Fruit fly (Drosophila melanogaster) whole organism, embryonic: ENCODE results near the gene Trs20.

Source experiments
- Ada2b ChIP-seq: fragments of 200-800 bp; sonication (Bioruptor generic); IDR thresholded peaks from 2 replicates; pipeline ENCODE4 v1.3.6; 2022; ENCODE audit warnings: missing biosample characterization, missing genetic modification characterization
- BEAF-32 ChIP-seq: fragments of 200-800 bp; sonication (Bioruptor generic); optimal IDR thresholded peaks from 3 replicates; lab custom pipeline; 2017; ENCODE audit warnings: missing biosample characterization, missing genetic modification characterization, mild to moderate bottlenecking, moderate library complexity, missing genetic modification reagents
- C15 ChIP-seq: fragments of 200-800 bp; sonication (Bioruptor generic); IDR thresholded peaks from 3 replicates; pipeline ENCODE4 v1.3.6; 2022; ENCODE audit warnings: missing biosample characterization, missing genetic modification characterization
- CG11696 ChIP-seq: fragments of 200-800 bp; sonication (Bioruptor generic); IDR thresholded peaks from 2 replicates; pipeline ENCODE4 v1.3.6; 2022; ENCODE audit warnings: missing biosample characterization, missing genetic modification characterization
- CG14050 ChIP-seq: fragments of 200-800 bp; sonication (Bioruptor generic); IDR thresholded peaks from 3 replicates; pipeline ENCODE4 v1.3.6; 2022; ENCODE audit warnings: missing biosample characterization, missing genetic modification characterization
- CG14667 ChIP-seq: fragments of 200-800 bp; sonication (Bioruptor generic); IDR thresholded peaks from 2 replicates; pipeline ENCODE4 v1.3.6; 2022; ENCODE audit warnings: missing biosample characterization, missing genetic modification characterization
- CG17186 ChIP-seq: fragments of 200-800 bp; sonication (Bioruptor generic); optimal IDR thresholded peaks from 3 replicates; lab custom pipeline; 2017; ENCODE audit warnings: missing biosample characterization, missing genetic modification reagents, missing genetic modification characterization
- CG18011 ChIP-seq: fragments of 200-800 bp; sonication (Bioruptor generic); optimal IDR thresholded peaks from 2 replicates; lab custom pipeline; 2017; ENCODE audit warnings: missing biosample characterization, missing genetic modification characterization, mild to moderate bottlenecking, moderate library complexity, missing genotype
- CG3065 ChIP-seq: fragments of 200-800 bp; sonication (Bioruptor generic); optimal IDR thresholded peaks from 2 replicates; lab custom pipeline; 2016; ENCODE audit warnings: missing biosample characterization, missing genetic modification characterization
- CG32772 ChIP-seq: fragments of 200-800 bp; sonication (Bioruptor generic); IDR thresholded peaks from 2 replicates; pipeline ENCODE4 v1.3.6; 2022; ENCODE audit warnings: missing biosample characterization, missing genetic modification characterization
- CG33557 ChIP-seq: fragments of 200-800 bp; sonication (Bioruptor generic); optimal IDR thresholded peaks from 2 replicates; lab custom pipeline; 2019; ENCODE audit warnings: missing biosample characterization, mild to moderate bottlenecking, missing genetic modification characterization, moderate library complexity
- CG34224 ChIP-seq: fragments of 200-800 bp; sonication (Bioruptor generic); IDR thresholded peaks from 3 replicates; pipeline ENCODE4 v1.3.6; 2022; ENCODE audit warnings: missing biosample characterization, missing genetic modification characterization; ENCODE audit not compliant: partially characterized antibody
- CG3838 ChIP-seq: fragments of 200-800 bp; sonication (Bioruptor generic); optimal IDR thresholded peaks from 3 replicates; lab custom pipeline; 2016; ENCODE audit warnings: missing biosample characterization, missing genetic modification characterization
- CG4424 ChIP-seq: fragments of 200-800 bp; sonication (Bioruptor generic); optimal IDR thresholded peaks from 3 replicates; lab custom pipeline; 2016; ENCODE audit warnings: missing biosample characterization, missing genetic modification characterization
- CG4617 ChIP-seq: fragments of 200-800 bp; sonication (Bioruptor generic); optimal IDR thresholded peaks from 3 replicates; lab custom pipeline; 2016; ENCODE audit warnings: missing biosample characterization, missing genetic modification characterization, borderline replicate concordance
- CG5180 ChIP-seq: fragments of 200-800 bp; sonication (Bioruptor generic); optimal IDR thresholded peaks from 3 replicates; lab custom pipeline; 2017; ENCODE audit warnings: missing biosample characterization, missing genetic modification characterization, mild to moderate bottlenecking, moderate library complexity, missing genetic modification reagents
- CG6765 ChIP-seq: fragments of 200-800 bp; sonication (Bioruptor generic); optimal IDR thresholded peaks from 3 replicates; lab custom pipeline; 2017; ENCODE audit warnings: missing biosample characterization, mild to moderate bottlenecking, missing genetic modification characterization
- CG6791 ChIP-seq: fragments of 200-800 bp; sonication (Bioruptor generic); IDR thresholded peaks from 3 replicates; pipeline ENCODE4 v1.3.6; 2022; ENCODE audit warnings: missing biosample characterization, missing genetic modification characterization; ENCODE audit not compliant: partially characterized antibody
- CG7372 ChIP-seq: fragments of 200-800 bp; sonication (Bioruptor generic); IDR thresholded peaks from 2 replicates; pipeline ENCODE4 v1.3.6; 2022; ENCODE audit warnings: missing biosample characterization, missing genetic modification characterization
- CG7745 ChIP-seq: fragments of 200-800 bp; sonication (Bioruptor generic); optimal IDR thresholded peaks from 2 replicates; lab custom pipeline; 2018; ENCODE audit warnings: missing biosample characterization, mild to moderate bottlenecking, missing genetic modification characterization, moderate library complexity
- D19B ChIP-seq: fragments of 200-800 bp; sonication (Bioruptor generic); optimal IDR thresholded peaks from 2 replicates; lab custom pipeline; 2017; ENCODE audit warnings: missing biosample characterization, mild to moderate bottlenecking, missing genetic modification characterization
- Dek ChIP-seq: fragments of 200-800 bp; sonication (Bioruptor generic); optimal IDR thresholded peaks from 3 replicates; lab custom pipeline; 2019; ENCODE audit warnings: missing biosample characterization, mild to moderate bottlenecking, missing genetic modification characterization, moderate library complexity
- Dfd ChIP-seq, 2 experiments: fragments of >200 bp; optimal IDR thresholded peaks; 2 replicates each; lab custom pipeline; 2017; ENCODE audit warnings: missing biosample characterization in 2 of 2, missing genetic modification characterization in 2 of 2
- E2f1 ChIP-seq: fragments of 200-800 bp; sonication (Bioruptor generic); IDR thresholded peaks from 2 replicates; pipeline ENCODE4 v1.3.6; 2022; ENCODE audit warnings: missing biosample characterization, missing genetic modification characterization
- E2f2 ChIP-seq: fragments of 200-800 bp; sonication (Bioruptor generic); IDR thresholded peaks from 2 replicates; pipeline ENCODE4 v1.3.6; 2022; ENCODE audit warnings: missing biosample characterization, missing genetic modification characterization
- Ets65A ChIP-seq: fragments of 200-800 bp; sonication (Bioruptor generic); peaks from one replicate; lab custom pipeline; 2016; ENCODE audit warnings: missing biosample characterization, missing genetic modification characterization
- Ets97D ChIP-seq: fragments of 200-800 bp; sonication (Bioruptor generic); optimal IDR thresholded peaks from 3 replicates; lab custom pipeline; 2016; ENCODE audit warnings: missing biosample characterization, missing genetic modification characterization
- Gsc ChIP-seq: fragments of 200-800 bp; sonication (Bioruptor generic); IDR thresholded peaks from 2 replicates; pipeline ENCODE4 v1.3.6; 2022; ENCODE audit warnings: missing biosample characterization, missing genetic modification characterization
- HLH4C ChIP-seq: fragments of 200-800 bp; sonication (Bioruptor generic); IDR thresholded peaks from 3 replicates; pipeline ENCODE4 v1.3.6; 2022; ENCODE audit warnings: missing biosample characterization, missing genetic modification characterization; ENCODE audit not compliant: partially characterized antibody
- Hr39 ChIP-seq: fragments of >200 bp; optimal IDR thresholded peaks from 2 replicates; lab custom pipeline; 2017
- Lhr ChIP-seq: fragments of 200-800 bp; sonication (Bioruptor generic); optimal IDR thresholded peaks from 3 replicates; lab custom pipeline; 2017; ENCODE audit warnings: mild to moderate bottlenecking, missing biosample characterization, missing genetic modification reagents, missing genetic modification characterization
- PHDP ChIP-seq: fragments of 200-800 bp; sonication (Bioruptor generic); optimal IDR thresholded peaks from 3 replicates; lab custom pipeline; 2018; ENCODE audit warnings: missing biosample characterization, mild to moderate bottlenecking, missing genetic modification characterization, moderate library complexity
- Xbp1 ChIP-seq: fragments of 200-800 bp; sonication (Bioruptor generic); optimal IDR thresholded peaks from 3 replicates; lab custom pipeline; 2016; ENCODE audit warnings: missing biosample characterization, mild to moderate bottlenecking, missing genetic modification characterization
- ase ChIP-seq: fragments of 200-800 bp; sonication (Bioruptor generic); IDR thresholded peaks from 3 replicates; pipeline ENCODE4 v1.3.6; 2022; ENCODE audit warnings: missing biosample characterization, missing genetic modification characterization
- bbx ChIP-seq: fragments of 200-800 bp; sonication (Bioruptor generic); IDR thresholded peaks from 2 replicates; pipeline ENCODE4 v1.3.6; 2022; ENCODE audit warnings: missing biosample characterization, missing genetic modification characterization; ENCODE audit not compliant: partially characterized antibody
- bigmax ChIP-seq: fragments of 200-800 bp; sonication (Bioruptor generic); optimal IDR thresholded peaks from 2 replicates; lab custom pipeline; 2018; ENCODE audit warnings: missing biosample characterization, mild to moderate bottlenecking, missing genetic modification characterization
- cas ChIP-seq: fragments of 200-800 bp; sonication (Bioruptor generic); IDR thresholded peaks from 2 replicates; pipeline ENCODE4 v1.3.6; 2022; ENCODE audit warnings: missing biosample characterization, missing genetic modification characterization
- corto ChIP-seq: fragments of 200-800 bp; sonication (Bioruptor generic); optimal IDR thresholded peaks from 2 replicates; lab custom pipeline; 2016; ENCODE audit warnings: missing biosample characterization, mild to moderate bottlenecking, missing genetic modification characterization, moderate library complexity
- crp ChIP-seq, 2 experiments: fragments of 200-800 bp; sonication (Bioruptor generic); optimal IDR thresholded peaks; 2 replicates in 1 of 2; 3 replicates in 1 of 2; lab custom pipeline; 2017; ENCODE audit warnings: missing biosample characterization in 2 of 2, missing genetic modification characterization in 2 of 2, mild to moderate bottlenecking in 1 of 2, moderate library complexity in 1 of 2
- gem ChIP-seq: fragments of 200-800 bp; sonication (Bioruptor generic); optimal IDR thresholded peaks from 2 replicates; lab custom pipeline; 2019; ENCODE audit warnings: missing biosample characterization, mild to moderate bottlenecking, missing genetic modification characterization, moderate library complexity
- lov ChIP-seq, 2 experiments: fragments of 200-800 bp in 1 of 2; fragments of >200 bp in 1 of 2; sonication (Bioruptor generic) in 1 of 2; IDR thresholded peaks in 1 of 2; optimal IDR thresholded peaks in 1 of 2; 2 replicates in 1 of 2; 3 replicates in 1 of 2; pipeline versions ENCODE4 v1.3.6 to Lab custom; 2017 to 2022; ENCODE audit warnings: missing biosample characterization in 1 of 2, missing genetic modification characterization in 1 of 2
- oc ChIP-seq: fragments of 200-800 bp; sonication (Bioruptor generic); optimal IDR thresholded peaks from 2 replicates; lab custom pipeline; 2018; ENCODE audit warnings: missing biosample characterization, mild to moderate bottlenecking, missing genetic modification characterization, moderate library complexity
- phol ChIP-seq: fragments of 200-800 bp; sonication (Bioruptor generic); optimal IDR thresholded peaks from 3 replicates; lab custom pipeline; 2018; ENCODE audit warnings: missing biosample characterization, mild to moderate bottlenecking, missing genetic modification characterization, moderate library complexity
- pita ChIP-seq: fragments of 200-800 bp; sonication (Bioruptor generic); optimal IDR thresholded peaks from 2 replicates; lab custom pipeline; 2017; ENCODE audit warnings: missing biosample characterization, mild to moderate bottlenecking, missing genetic modification characterization
- ranshi ChIP-seq: fragments of 200-800 bp; sonication (Bioruptor generic); IDR thresholded peaks from 2 replicates; pipeline ENCODE4 v1.3.6; 2022; ENCODE audit warnings: missing biosample characterization, missing genetic modification characterization
- scrt ChIP-seq: fragments of 200-800 bp; sonication (Bioruptor generic); optimal IDR thresholded peaks from 2 replicates; lab custom pipeline; 2018; ENCODE audit warnings: missing biosample characterization, mild to moderate bottlenecking, missing genetic modification characterization, moderate library complexity
- sd ChIP-seq: fragments of 200-800 bp; sonication (Bioruptor generic); optimal IDR thresholded peaks from 3 replicates; lab custom pipeline; 2018; ENCODE audit warnings: missing biosample characterization, mild to moderate bottlenecking, missing genetic modification characterization, moderate library complexity
- sens ChIP-seq: fragments of 200-800 bp; sonication (Bioruptor generic); peaks from one replicate; lab custom pipeline; 2016; ENCODE audit warnings: missing biosample characterization, missing genetic modification characterization
- sisA ChIP-seq: fragments of 200-800 bp; sonication (Bioruptor generic); IDR thresholded peaks from 2 replicates; pipeline ENCODE4 v1.3.6; 2022; ENCODE audit warnings: missing biosample characterization, missing genetic modification characterization
- stc ChIP-seq: fragments of 200-800 bp; sonication (Bioruptor generic); IDR thresholded peaks from 2 replicates; pipeline ENCODE4 v1.3.6; 2022; ENCODE audit warnings: missing biosample characterization, missing genetic modification characterization
- tx ChIP-seq: fragments of 200-800 bp; sonication (Bioruptor generic); optimal IDR thresholded peaks from 2 replicates; lab custom pipeline; 2016; ENCODE audit warnings: missing biosample characterization, missing genetic modification characterization

Trs20 gene

dm6 chr3L:16139131-16139530, 7.7 kb upstream of the Trs20 start (continued):
- TF ChIP-seq bigmax (GFP tag; lab: Kevin White, UChicago) (no peak), Ets97D (GFP tag; lab: Kevin White, UChicago) (peak; percentile 71), Xbp1 (GFP tag; lab: Kevin White, UChicago) (no peak), D19B (GFP tag; lab: Kevin White, UChicago) (no peak), stc (GFP tag; lab: Robert Waterston, UW) (no peak), CG6791 (GFP tag; lab: Robert Waterston, UW) (peak; percentile 46; the same call in 1 of the 3 replicates), sd (tag; lab: Kevin White, UChicago) (peak; percentile 41), BEAF-32 (GFP tag; lab: Kevin White, UChicago) (peak; percentile 51), crp (GFP tag; optimal IDR thresholded peaks at IDR 0.05; lab: Kevin White, UChicago) (no peak), Lhr (GFP tag; lab: Kevin White, UChicago) (peak; percentile 33), CG3065 (GFP tag; lab: Kevin White, UChicago) (no peak), CG6765 (GFP tag; lab: Kevin White, UChicago) (no peak), CG14667 (GFP tag; lab: Robert Waterston, UW) (no peak), gem (tag; lab: Kevin White, UChicago) (no peak), ase (GFP tag; lab: Robert Waterston, UW) (no peak), HLH4C (GFP tag; lab: Robert Waterston, UW) (peak; percentile 44; the same call in 1 of the 3 replicates), CG11696 (no peak), tx (GFP tag; lab: Kevin White, UChicago) (no peak), PHDP (tag; lab: Kevin White, UChicago) (no peak), CG5180 (GFP tag; lab: Kevin White, UChicago) (no peak), CG4617 (GFP tag; lab: Kevin White, UChicago) (no peak), C15 (no peak), sens (GFP tag; lab: Kevin White, UChicago) (no peak), cas (GFP tag; lab: Robert Waterston, UW) (no peak), Ets65A (no peak), scrt (no peak), E2f2 (GFP tag; lab: Robert Waterston, UW) (peak; percentile 99), CG3838 (GFP tag; lab: Kevin White, UChicago) (no peak), phol (tag; lab: Kevin White, UChicago) (peak; percentile 32), CG4424 (GFP tag; lab: Kevin White, UChicago) (no peak), CG14050 (no peak), Gsc (GFP tag; lab: Robert Waterston, UW) (no peak), corto (no peak), Ada2b (no peak), CG17186 (GFP tag; lab: Kevin White, UChicago) (peak; percentile 20), CG7372 (GFP tag; lab: Robert Waterston, UW) (no peak), CG34224 (peak; percentile 55; the same call in 2 of the 3 replicates), Dfd (GFP tag; optimal IDR thresholded peaks at IDR 0.05; lab: Kevin White, UChicago) (no peak), pita (GFP tag; lab: Kevin White, UChicago) (no peak), oc (tag; lab: Kevin White, UChicago) (no peak), bbx (GFP tag; lab: Robert Waterston, UW) (peak; percentile 35; the same call in 1 of the 2 replicates), Dek (tag; lab: Kevin White, UChicago) (no peak), Hr39 (lab: Kevin White, UChicago) (no peak), CG32772 (GFP tag; lab: Robert Waterston, UW) (no peak), CG18011 (GFP tag; lab: Kevin White, UChicago) (no peak), sisA (GFP tag; lab: Robert Waterston, UW) (no peak), lov (optimal IDR thresholded peaks at IDR 0.05; lab: Kevin White, UChicago) (no peak), lov (GFP tag; IDR thresholded peaks at IDR 0.05; lab: Robert Waterston, UW) (no peak), CG7745 (tag; lab: Kevin White, UChicago) (no peak), E2f1 (GFP tag; lab: Robert Waterston, UW) (no peak), CG33557 (GFP tag; lab: Kevin White, UChicago) (no peak), ranshi (GFP tag; lab: Robert Waterston, UW) (no peak)
